Worm (Caenorhabditis elegans) whole organism, young adult: ENCODE measurements around the gene degl-1.

ENCODE experiments used
- B0035.1 ChIP-seq: sonication (generic microtip); optimal IDR thresholded peaks from 2 replicates; lab custom pipeline; 2016; ENCODE audit warnings: missing genetic modification characterization, mild to moderate bottlenecking, missing compliant biosample characterization, missing genotype, missing genetic modification reagents
- F10E7.11 ChIP-seq: sonication (generic microtip); optimal IDR thresholded peaks from 2 replicates; lab custom pipeline; 2017; ENCODE audit warnings: mild to moderate bottlenecking, missing genetic modification characterization, moderate library complexity, missing compliant biosample characterization
- F33H1.4 ChIP-seq: fragments of 200-800 bp; sonication (Bioruptor generic); IDR thresholded peaks from 2 replicates; pipeline ENCODE4 v1.3.6; 2022; ENCODE audit warnings: missing genetic modification reagents, missing genetic modification characterization, missing compliant biosample characterization
- F52B5.7 ChIP-seq: sonication (generic microtip); optimal IDR thresholded peaks from 2 replicates; lab custom pipeline; 2016; ENCODE audit warnings: mild to moderate bottlenecking, missing genetic modification characterization, missing compliant biosample characterization
- T07F8.4 ChIP-seq: sonication (generic microtip); optimal IDR thresholded peaks from 2 replicates; lab custom pipeline; 2016; ENCODE audit warnings: mild to moderate bottlenecking, missing genetic modification characterization, moderate library complexity, missing compliant biosample characterization
- Y56A3A.18 ChIP-seq: fragments of 200-800 bp; sonication (Bioruptor generic); IDR thresholded peaks from 2 replicates; pipeline ENCODE4 v1.3.6; 2022; ENCODE audit warnings: missing genetic modification reagents, missing genetic modification characterization, missing compliant biosample characterization
- Y79H2A.3 ChIP-seq: fragments of 200-800 bp; sonication (Bioruptor generic); conservative IDR thresholded peaks from 2 replicates; pipeline ENCODE4 v1.3.6; 2022; ENCODE audit warnings: missing genetic modification reagents, missing genetic modification characterization, missing compliant biosample characterization
- Y95B8A.8 ChIP-seq: fragments of 200-800 bp; sonication (Bioruptor generic); IDR thresholded peaks from 2 replicates; pipeline ENCODE4 v1.3.6; 2022; ENCODE audit warnings: missing genetic modification reagents, missing genetic modification characterization, missing compliant biosample characterization
- aptf-2 ChIP-seq: fragments of 200-800 bp; sonication (Bioruptor generic); conservative IDR thresholded peaks from 2 replicates; pipeline ENCODE4 v1.3.6; 2022; ENCODE audit warnings: missing genetic modification reagents, missing genetic modification characterization, missing compliant biosample characterization
- aptf-3 ChIP-seq: fragments of 200-800 bp; sonication (Bioruptor generic); IDR thresholded peaks from 2 replicates; pipeline ENCODE4 v1.3.6; 2022; ENCODE audit warnings: missing genetic modification characterization, missing compliant biosample characterization
- atf-7 ChIP-seq: sonication (generic microtip); optimal IDR thresholded peaks from 2 replicates; lab custom pipeline; 2017; ENCODE audit warnings: mild to moderate bottlenecking, missing genetic modification characterization, missing compliant biosample characterization
- attf-3 ChIP-seq: fragments of 200-800 bp; sonication (Bioruptor generic); conservative IDR thresholded peaks from 2 replicates; pipeline ENCODE4 v1.3.6; 2022; ENCODE audit warnings: missing genetic modification reagents, missing genetic modification characterization, missing compliant biosample characterization
- attf-5 ChIP-seq: fragments of 200-800 bp; sonication (Bioruptor generic); optimal IDR thresholded peaks from 2 replicates; lab custom pipeline; 2018; ENCODE audit warnings: mild to moderate bottlenecking, missing genetic modification characterization, missing compliant biosample characterization
- attf-6 ChIP-seq: fragments of 200-800 bp; sonication (Bioruptor generic); IDR thresholded peaks from 2 replicates; pipeline ENCODE4 v1.3.6; 2022; ENCODE audit warnings: missing genetic modification reagents, missing genetic modification characterization, missing compliant biosample characterization
- cebp-1 ChIP-seq, 2 experiments: fragments of 200-800 bp in 1 of 2; sonication (Bioruptor generic) in 1 of 2; sonication (generic microtip) in 1 of 2; IDR thresholded peaks in 1 of 2; optimal IDR thresholded peaks in 1 of 2; 2 replicates each; pipeline versions ENCODE4 v1.3.6 to Lab custom; 2017 to 2022; ENCODE audit warnings: missing compliant biosample characterization in 2 of 2, missing genetic modification characterization in 2 of 2, mild to moderate bottlenecking in 1 of 2, missing genetic modification reagents in 1 of 2, moderate library complexity in 1 of 2
- ceh-27 ChIP-seq: fragments of 200-800 bp; sonication (Bioruptor generic); optimal IDR thresholded peaks from 2 replicates; lab custom pipeline; 2018; ENCODE audit warnings: mild to moderate bottlenecking, missing genetic modification characterization, moderate library complexity, missing compliant biosample characterization
- ceh-40 ChIP-seq: fragments of 200-800 bp; sonication (Bioruptor generic); IDR thresholded peaks from 2 replicates; pipeline ENCODE4 v1.3.6; 2022; ENCODE audit warnings: missing genetic modification characterization, missing compliant biosample characterization
- die-1 ChIP-seq: sonication (generic microtip); optimal IDR thresholded peaks from 2 replicates; lab custom pipeline; 2016; ENCODE audit warnings: missing genotype, mild to moderate bottlenecking, missing genetic modification characterization, missing compliant biosample characterization
- dox-1 ChIP-seq: fragments of 200-800 bp; sonication (Bioruptor generic); IDR thresholded peaks from 2 replicates; pipeline ENCODE4 v1.3.6; 2022; ENCODE audit warnings: missing genetic modification reagents, missing genetic modification characterization, missing compliant biosample characterization
- efl-1 ChIP-seq: fragments of 150-350 bp; optimal IDR thresholded peaks from 2 replicates; lab custom pipeline; 2014; ENCODE audit warnings: missing biosample characterization, missing genetic modification reagents, missing genetic modification characterization
- egrh-3 ChIP-seq: fragments of 200-800 bp; sonication (Bioruptor generic); IDR thresholded peaks from 2 replicates; pipeline ENCODE4 v1.3.6; 2022; ENCODE audit warnings: missing genetic modification reagents, missing genetic modification characterization, missing compliant biosample characterization
- ekl-4 ChIP-seq: fragments of 200-800 bp; sonication (Bioruptor generic); IDR thresholded peaks from 2 replicates; pipeline ENCODE4 v1.3.6; 2022; ENCODE audit warnings: missing genetic modification reagents, missing genetic modification characterization, missing compliant biosample characterization
- ets-4 ChIP-seq: fragments of 200-800 bp; sonication (Bioruptor generic); optimal IDR thresholded peaks from 2 replicates; lab custom pipeline; 2018; ENCODE audit warnings: mild to moderate bottlenecking, missing genetic modification characterization, missing compliant biosample characterization
- gei-17 ChIP-seq: fragments of 200-800 bp; sonication (Bioruptor generic); optimal IDR thresholded peaks from 2 replicates; lab custom pipeline; 2018; ENCODE audit warnings: mild to moderate bottlenecking, missing genetic modification characterization, missing compliant biosample characterization
- hmg-20 ChIP-seq: fragments of 200-800 bp; sonication (Bioruptor generic); IDR thresholded peaks from 2 replicates; pipeline ENCODE4 v1.3.6; 2022; ENCODE audit warnings: missing genetic modification reagents, missing genetic modification characterization, missing compliant biosample characterization
- hrde-1 ChIP-seq: sonication (generic microtip); optimal IDR thresholded peaks from 2 replicates; lab custom pipeline; 2016; ENCODE audit warnings: missing genetic modification characterization, mild to moderate bottlenecking, missing compliant biosample characterization, moderate library complexity, missing genotype, missing genetic modification reagents, borderline replicate concordance
- lin-35 ChIP-seq, 3 experiments: fragments of 150-350 bp in 2 of 3; sonication (generic microtip) in 1 of 3; optimal IDR thresholded peaks; 2 replicates each; lab custom pipeline; 2014 to 2018; ENCODE audit warnings: missing biosample characterization in 3 of 3, missing genetic modification characterization in 3 of 3, missing genetic modification reagents in 3 of 3
- lin-40 ChIP-seq: sonication (generic microtip); optimal IDR thresholded peaks from 2 replicates; lab custom pipeline; 2016; ENCODE audit warnings: missing genetic modification characterization, mild to moderate bottlenecking, missing compliant biosample characterization, missing genotype, missing genetic modification reagents
- madf-10 ChIP-seq: sonication (generic microtip); optimal IDR thresholded peaks from 2 replicates; lab custom pipeline; 2016; ENCODE audit warnings: mild to moderate bottlenecking, missing genetic modification characterization, missing compliant biosample characterization
- madf-3 ChIP-seq: fragments of 200-800 bp; sonication (Bioruptor generic); IDR thresholded peaks from 2 replicates; pipeline ENCODE4 v1.3.6; 2022; ENCODE audit warnings: missing genetic modification reagents, missing genetic modification characterization, missing compliant biosample characterization
- madf-6 ChIP-seq: fragments of 200-800 bp; sonication (Bioruptor generic); IDR thresholded peaks from 2 replicates; pipeline ENCODE4 v1.3.6; 2022; ENCODE audit warnings: missing genetic modification reagents, missing genetic modification characterization, missing compliant biosample characterization
- mcd-1 ChIP-seq: fragments of 200-800 bp; sonication (Bioruptor generic); IDR thresholded peaks from 2 replicates; pipeline ENCODE4 v1.3.6; 2022; ENCODE audit warnings: missing genetic modification reagents, missing genetic modification characterization, missing compliant biosample characterization
- nfyb-1 ChIP-seq: fragments of 200-800 bp; sonication (Bioruptor generic); IDR thresholded peaks from 2 replicates; pipeline ENCODE4 v1.3.6; 2022; ENCODE audit warnings: missing genetic modification reagents, missing genetic modification characterization, missing compliant biosample characterization
- nhr-179 ChIP-seq: sonication (generic microtip); optimal IDR thresholded peaks from 2 replicates; lab custom pipeline; 2016; ENCODE audit warnings: mild to moderate bottlenecking, missing genetic modification characterization, missing compliant biosample characterization
- repo-1 ChIP-seq: sonication (generic microtip); optimal IDR thresholded peaks from 2 replicates; lab custom pipeline; 2017; ENCODE audit warnings: mild to moderate bottlenecking, missing genetic modification characterization, missing compliant biosample characterization
- sea-2 ChIP-seq: fragments of 200-800 bp; sonication (Bioruptor generic); IDR thresholded peaks from 2 replicates; pipeline ENCODE4 v1.3.6; 2022; ENCODE audit warnings: missing genetic modification characterization, missing compliant biosample characterization
- snpc-3.4 ChIP-seq: sonication (generic microtip); optimal IDR thresholded peaks from 2 replicates; lab custom pipeline; 2017; ENCODE audit warnings: missing genetic modification characterization, mild to moderate bottlenecking, missing compliant biosample characterization, antibody characterized with exemption, moderate library complexity, missing genotype, missing genetic modification reagents
- snpc-4 ChIP-seq, 5 experiments: fragments of 150-350 bp in 1 of 5; sonication (generic microtip) in 4 of 5; optimal IDR thresholded peaks; 2 replicates each; lab custom pipeline; 2014 to 2018; ENCODE audit warnings: missing genetic modification characterization in 5 of 5, missing biosample characterization in 3 of 5, antibody characterized with exemption in 2 of 5, mild to moderate bottlenecking in 2 of 5, missing compliant biosample characterization in 2 of 5, missing genotype in 2 of 5, moderate library complexity in 2 of 5, missing genetic modification reagents in 1 of 5
- somi-1 ChIP-seq: fragments of 200-800 bp; sonication (Bioruptor generic); optimal IDR thresholded peaks from 2 replicates; lab custom pipeline; 2018; ENCODE audit warnings: mild to moderate bottlenecking, missing genetic modification characterization, missing compliant biosample characterization
- tbp1 ChIP-seq: fragments of 200-800 bp; sonication (Bioruptor generic); optimal IDR thresholded peaks from 2 replicates; lab custom pipeline; 2018; ENCODE audit warnings: mild to moderate bottlenecking, missing genetic modification characterization, missing compliant biosample characterization
- unc-130 ChIP-seq: sonication (generic microtip); optimal IDR thresholded peaks from 2 replicates; lab custom pipeline; 2016; ENCODE audit warnings: missing genetic modification reagents, missing genetic modification characterization, missing compliant biosample characterization
- zfh-2 ChIP-seq: fragments of 200-800 bp; sonication (Bioruptor generic); conservative IDR thresholded peaks from 2 replicates; pipeline ENCODE4 v1.3.6; 2022; ENCODE audit warnings: missing genetic modification reagents, missing genetic modification characterization, missing compliant biosample characterization
- ztf-18 ChIP-seq: sonication (generic microtip); optimal IDR thresholded peaks from 2 replicates; lab custom pipeline; 2016; ENCODE audit warnings: missing genotype, mild to moderate bottlenecking, missing genetic modification characterization, missing compliant biosample characterization
- ztf-28 ChIP-seq: fragments of 200-800 bp; sonication (Bioruptor generic); IDR thresholded peaks from 2 replicates; pipeline ENCODE4 v1.3.6; 2022; ENCODE audit warnings: missing genetic modification reagents, missing genetic modification characterization, missing compliant biosample characterization

The degl-1 gene

DNA sequence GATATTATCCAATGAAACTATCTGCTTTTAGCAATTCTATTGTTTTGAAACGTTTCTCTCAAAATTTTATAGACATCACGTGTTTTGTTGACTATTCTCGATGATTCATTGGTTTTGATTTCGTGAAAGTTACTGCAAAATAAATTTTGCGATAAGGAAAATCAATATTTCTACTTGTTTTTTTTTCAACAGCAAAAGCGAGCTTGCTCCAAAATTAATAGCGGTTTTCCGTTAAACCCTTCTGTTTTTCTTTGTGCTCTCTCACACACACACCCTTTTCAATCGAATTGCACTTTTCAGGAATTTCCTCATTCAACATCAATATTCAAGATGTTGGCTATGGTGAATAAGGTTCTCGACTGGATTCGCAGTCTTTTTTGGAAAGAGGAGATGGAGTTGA lies 26.6 kb upstream of the degl-1 start, which contains the start of gene arl-8:
Gene arl-8, plus strand, starts transcription at position 301 of the 400 bp plus-strand sequence.
- TF ChIP-seq tbp1 (GFP tag; lab: Kevin White, UChicago) (no peak), die-1 (tag; lab: Kevin White, UChicago) (no peak), atf-7 (tag; lab: Kevin White, UChicago) (no peak), lin-40 (tag; lab: Kevin White, UChicago) (no peak), somi-1 (GFP tag; lab: Kevin White, UChicago) (no peak), madf-3 (GFP tag; lab: Robert Waterston, UW) (no peak), attf-3 (no peak), Y56A3A.18 (GFP tag; lab: Robert Waterston, UW) (no peak), madf-10 (tag; lab: Kevin White, UChicago) (no peak), attf-6 (GFP tag; lab: Robert Waterston, UW) (no peak; the same call in 1 of the 2 replicates), B0035.1 (no peak), aptf-3 (GFP tag; lab: Robert Waterston, UW) (no peak), hmg-20 (GFP tag; lab: Robert Waterston, UW) (no peak), F10E7.11 (tag; lab: Kevin White, UChicago) (no peak)

DNA sequence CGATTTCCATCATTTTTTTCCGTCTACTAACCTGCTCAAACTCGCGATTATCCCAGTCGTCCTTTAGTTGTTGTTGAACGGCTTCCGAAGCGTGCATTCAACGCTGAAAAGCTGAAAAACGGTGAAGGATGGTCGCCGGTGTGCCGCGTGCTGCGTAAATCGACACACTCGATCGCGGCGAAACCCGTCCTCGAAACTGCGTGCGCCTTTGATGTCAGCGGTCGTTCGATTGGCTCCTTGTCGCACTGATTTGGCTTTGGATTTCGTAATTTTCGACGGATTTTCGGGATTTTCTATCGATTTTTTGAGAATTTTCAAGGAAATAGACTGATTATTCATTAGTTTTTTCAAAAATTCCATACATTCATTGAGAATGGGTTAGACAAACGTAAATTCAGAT lies 26.1 kb upstream of the degl-1 start, which contains the start of the genes Y57G11C.1147 and nuo-3:
Gene Y57G11C.1147, minus strand, starts transcription at position 161 of the 400 bp plus-strand sequence.
Gene nuo-3, minus strand, starts transcription at position 191 of the 400 bp plus-strand sequence.
- TF ChIP-seq ztf-28 (GFP tag; lab: Robert Waterston, UW) (no peak), repo-1 (tag; lab: Kevin White, UChicago) (no peak), snpc-4 (GFP tag; optimal IDR thresholded peaks at IDR 0.05; lab: Kevin White, UChicago) (no peak), snpc-4 (tag; optimal IDR thresholded peaks at IDR 0.05; lab: Kevin White, UChicago) (peak in 3 of 4 experiments; percentile 33 to 67 (median 46)), lin-35 (GFP tag; optimal IDR thresholded peaks at IDR 0.05; lab: Kevin White, UChicago) (no peak), egrh-3 (GFP tag; lab: Robert Waterston, UW) (0 out of 2 replicates have a peak, but pooled peaks have one; percentile 39), F52B5.7 (tag; lab: Kevin White, UChicago) (no peak), Y95B8A.8 (GFP tag; lab: Robert Waterston, UW) (no peak), snpc-3.4 (tag; lab: Kevin White, UChicago) (no peak), T07F8.4 (no peak), cebp-1 (GFP tag; IDR thresholded peaks at IDR 0.05; lab: Robert Waterston, UW) (0 out of 2 replicates have a peak, but pooled peaks have one; percentile 10), cebp-1 (tag; optimal IDR thresholded peaks at IDR 0.05; lab: Kevin White, UChicago) (peak; percentile 65), zfh-2 (GFP tag; lab: Robert Waterston, UW) (peak; percentile 79), ztf-18 (tag; lab: Kevin White, UChicago) (peak; percentile 8), madf-6 (GFP tag; lab: Robert Waterston, UW) (no peak), efl-1 (GFP tag; lab: Kevin White, UChicago) (no peak), attf-5 (peak; percentile 19), F33H1.4 (GFP tag; lab: Robert Waterston, UW) (peak; percentile 73), mcd-1 (0 out of 2 replicates have a peak, but pooled peaks have one; percentile 14), ceh-40 (no peak), ceh-27 (GFP tag; lab: Kevin White, UChicago) (no peak)

DNA sequence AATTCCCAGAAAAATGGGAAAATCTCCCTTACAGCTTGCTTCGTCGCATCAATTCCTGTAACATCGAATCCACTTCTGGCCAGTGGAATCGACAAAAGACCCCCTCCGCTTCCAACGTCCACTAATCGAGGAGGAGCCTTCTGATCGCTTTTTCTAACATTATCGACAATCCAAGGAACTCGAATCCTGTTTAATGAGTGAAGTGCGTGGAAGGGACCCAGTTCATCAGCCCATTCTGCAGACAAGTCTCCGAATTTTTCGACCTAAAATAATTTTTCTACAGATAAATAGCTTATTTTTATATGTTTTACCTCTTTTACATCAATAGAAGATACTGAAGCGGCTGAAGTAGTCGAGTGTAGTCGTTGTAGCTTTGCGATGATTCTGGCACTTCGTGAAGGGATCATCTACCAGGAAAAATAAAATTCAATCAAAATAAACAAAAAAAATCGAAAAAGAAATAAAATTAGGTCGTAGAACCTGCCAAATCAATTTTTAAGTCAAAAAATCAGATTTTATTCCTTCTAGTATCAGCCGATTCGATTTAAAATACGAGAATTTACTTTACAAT lies 24.8 kb upstream of the degl-1 start, which contains the start of gene coq-3:
Gene coq-3, minus strand, starts transcription at position 407 of the 571 bp plus-strand sequence.
- no peak for TF ChIP-seq die-1 (tag; lab: Kevin White, UChicago)
- TF ChIP-seq attf-6 (GFP tag; lab: Robert Waterston, UW): peak; percentile 71
- TF ChIP-seq aptf-2 (GFP tag; lab: Robert Waterston, UW): no peak
- no peak for TF ChIP-seq sea-2
- no peak for TF ChIP-seq unc-130 (GFP tag; lab: Kevin White, UChicago)
- no peak for TF ChIP-seq Y79H2A.3
- TF ChIP-seq gei-17 (GFP tag; lab: Kevin White, UChicago): no peak
- TF ChIP-seq nhr-179 (tag; lab: Kevin White, UChicago): no peak
- TF ChIP-seq dox-1 (GFP tag; lab: Robert Waterston, UW): 0 out of 2 replicates have a peak, but pooled peaks have one; percentile 15
- no peak for TF ChIP-seq B0035.1
- 0 out of 2 replicates have a peak, but pooled peaks have one; percentile 34 for TF ChIP-seq ekl-4 (GFP tag; lab: Robert Waterston, UW)
- TF ChIP-seq Y56A3A.18 (GFP tag; lab: Robert Waterston, UW): no peak
- no peak for TF ChIP-seq nfyb-1 (GFP tag; lab: Robert Waterston, UW)
- no peak for TF ChIP-seq hrde-1 (tag; lab: Kevin White, UChicago)
- TF ChIP-seq ets-4 (GFP tag; lab: Kevin White, UChicago): no peak
